Worm (Caenorhabditis elegans) whole organism, midembryonic: ENCODE data around the gene B0454.6.
"Not testable (repeated sequence)": the region's sequence is repeated elsewhere in the genome, so short reads cannot be mapped to it uniquely, and the experiment has no call there.

Experiments
- T22C8.4 ChIP-seq: fragments of 200-800 bp; sonication (Bioruptor generic); IDR thresholded peaks from 2 replicates; pipeline ENCODE4 v1.3.6; 2022; ENCODE audit warnings: missing genetic modification characterization, missing compliant biosample characterization
- cog-1 ChIP-seq: sonication (generic microtip); optimal IDR thresholded peaks from 2 replicates; lab custom pipeline; 2016; ENCODE audit warnings: missing genetic modification characterization, missing compliant biosample characterization
- flt-1 ChIP-seq: fragments of 200-800 bp; sonication (Bioruptor generic); IDR thresholded peaks from 2 replicates; pipeline ENCODE4 v1.3.6; 2022; ENCODE audit warnings: missing genetic modification characterization, missing compliant biosample characterization
- klf-2 ChIP-seq: fragments of 200-800 bp; sonication (Bioruptor generic); conservative IDR thresholded peaks from 2 replicates; pipeline ENCODE4 v1.3.6; 2022; ENCODE audit warnings: missing genetic modification reagents, missing genetic modification characterization, missing compliant biosample characterization
- med-1 ChIP-seq: sonication (generic microtip); optimal IDR thresholded peaks from 2 replicates; lab custom pipeline; 2017; ENCODE audit warnings: missing genetic modification characterization, mild to moderate bottlenecking, missing compliant biosample characterization, antibody characterized with exemption, missing genetic modification reagents; ENCODE audit not compliant: insufficient read depth
- ref-1 ChIP-seq: fragments of 200-800 bp; sonication (Bioruptor generic); conservative IDR thresholded peaks from 2 replicates; pipeline ENCODE4 v1.3.6; 2022; ENCODE audit warnings: missing genetic modification reagents, missing genetic modification characterization, missing compliant biosample characterization
- tab-1 ChIP-seq: fragments of 200-800 bp; sonication (Bioruptor generic); IDR thresholded peaks from 2 replicates; pipeline ENCODE4 v1.3.6; 2022; ENCODE audit warnings: missing genetic modification characterization, missing compliant biosample characterization
- ztf-23 ChIP-seq: fragments of 200-800 bp; sonication (Bioruptor generic); IDR thresholded peaks from 2 replicates; pipeline ENCODE4 v1.3.6; 2022; ENCODE audit warnings: missing genetic modification reagents, missing genetic modification characterization, missing compliant biosample characterization
- ztf-29 ChIP-seq: fragments of 200-800 bp; sonication (Bioruptor generic); IDR thresholded peaks from 2 replicates; pipeline ENCODE4 v1.3.6; 2022; ENCODE audit warnings: missing genetic modification reagents, missing genetic modification characterization, missing compliant biosample characterization

The B0454.6 gene

ce11 chrII:3032480-3032879, at the start of gene B0454.6:
Gene B0454.6 (plus strand): TSS chrII:3032780.
- TF ChIP-seq klf-2 (GFP tag; lab: Robert Waterston, UW); ztf-23 (GFP tag; lab: Robert Waterston, UW); cog-1 (tag; lab: Kevin White, UChicago): not testable (repeated sequence)

ce11 chrII:2984383-2984782, 48.2 kb upstream of the B0454.6 start:
- no peak for TF ChIP-seq tab-1 (GFP tag; lab: Robert Waterston, UW)
- TF ChIP-seq cog-1 (tag; lab: Kevin White, UChicago) = no peak
- no peak for TF ChIP-seq flt-1 (GFP tag; lab: Robert Waterston, UW)
- no peak for TF ChIP-seq T22C8.4 (GFP tag; lab: Robert Waterston, UW)
- TF ChIP-seq ztf-23 (GFP tag; lab: Robert Waterston, UW) = no peak
- no peak for TF ChIP-seq med-1
- no peak for TF ChIP-seq ztf-29 (GFP tag; lab: Robert Waterston, UW)
- no peak for TF ChIP-seq ref-1
- TF ChIP-seq klf-2 (GFP tag; lab: Robert Waterston, UW) = no peak

DNA sequence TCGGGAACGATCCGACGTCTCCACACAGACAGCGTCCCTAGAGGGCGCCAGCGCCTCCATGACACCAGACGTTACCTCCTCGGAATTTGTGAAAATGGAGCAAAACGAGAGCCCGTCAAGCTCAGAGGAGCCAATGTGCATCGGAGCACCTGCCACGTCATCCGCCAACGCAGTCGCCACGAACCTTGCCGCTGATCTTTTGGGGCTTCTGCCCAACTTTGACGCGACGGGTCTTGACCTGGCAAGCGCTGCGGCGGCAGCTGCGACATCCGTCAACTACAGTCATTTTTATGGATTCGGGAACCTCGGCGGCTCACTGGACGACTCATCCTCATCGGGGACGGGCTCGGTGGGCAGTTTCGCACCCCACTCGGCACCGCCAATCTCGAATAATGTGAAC, 47.1 kb upstream of the B0454.6 start:
- no peak for TF ChIP-seq flt-1 (GFP tag; lab: Robert Waterston, UW)
- 0 out of 2 replicates have a peak, but pooled peaks have one; percentile 58 for TF ChIP-seq tab-1 (GFP tag; lab: Robert Waterston, UW)

DNA sequence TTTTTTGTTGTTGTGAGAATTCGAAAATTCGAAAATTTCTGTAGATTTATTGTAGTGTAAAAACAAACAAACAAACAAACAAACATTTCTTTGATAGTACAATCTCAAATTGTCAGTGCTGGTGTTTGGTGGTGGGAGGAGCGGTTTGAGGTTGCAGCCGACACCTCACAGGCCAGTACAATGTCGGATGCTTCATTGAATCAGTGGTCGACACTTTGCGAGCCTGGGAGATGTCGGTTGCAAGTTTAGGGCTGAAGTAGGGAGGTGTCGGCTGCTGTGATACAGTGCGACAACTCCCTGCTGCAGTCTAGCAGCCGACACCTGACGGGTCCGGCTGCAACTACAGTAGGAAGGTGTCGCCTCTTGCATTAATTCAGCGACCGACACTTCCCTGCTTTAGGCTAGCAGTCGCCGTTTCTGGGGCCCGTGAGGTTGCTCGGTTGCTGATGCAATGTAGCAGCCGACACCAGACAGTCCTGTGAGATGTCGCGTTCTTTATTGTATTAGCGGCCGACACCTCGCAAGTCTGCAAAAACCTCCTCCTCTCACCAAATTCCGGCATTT, 46.6 kb upstream of the B0454.6 start:
- TF ChIP-seq ztf-29 (GFP tag; lab: Robert Waterston, UW) (no peak), T22C8.4 (GFP tag; lab: Robert Waterston, UW) (no peak), med-1 (no peak), ref-1 (no peak), cog-1 (tag; lab: Kevin White, UChicago) (no peak), ztf-23 (GFP tag; lab: Robert Waterston, UW) (no peak), tab-1 (GFP tag; lab: Robert Waterston, UW) (no peak), klf-2 (GFP tag; lab: Robert Waterston, UW) (no peak), flt-1 (GFP tag; lab: Robert Waterston, UW) (no peak)

- TF ChIP-seq cog-1 (tag; lab: Kevin White, UChicago) (no peak), ztf-29 (GFP tag; lab: Robert Waterston, UW) (no peak), ref-1 (no peak), flt-1 (GFP tag; lab: Robert Waterston, UW) (no peak), klf-2 (GFP tag; lab: Robert Waterston, UW) (0 out of 2 replicates have a peak, but pooled peaks have one; percentile 12)
Measured at ce11 chrII:2987122-2987556, 45.4 kb upstream of the B0454.6 start.

ce11 chrII:2987854-2988350, 44.7 kb upstream of the B0454.6 start, which contains the start of gene lido-7:
Gene lido-7 (plus strand): TSS chrII:2988300.
- TF ChIP-seq ztf-23 (GFP tag; lab: Robert Waterston, UW) = peak; percentile 59; the same call in 1 of the 2 replicates
- no peak for TF ChIP-seq ref-1

ce11 chrII:2990089-2990488, 42.5 kb upstream of the B0454.6 start:
- TF ChIP-seq flt-1 (GFP tag; lab: Robert Waterston, UW) = no peak
- no peak for TF ChIP-seq T22C8.4 (GFP tag; lab: Robert Waterston, UW)
- TF ChIP-seq ref-1 = no peak
- TF ChIP-seq cog-1 (tag; lab: Kevin White, UChicago) = no peak
- no peak for TF ChIP-seq ztf-23 (GFP tag; lab: Robert Waterston, UW)
- no peak for TF ChIP-seq klf-2 (GFP tag; lab: Robert Waterston, UW)
- TF ChIP-seq ztf-29 (GFP tag; lab: Robert Waterston, UW) = no peak
- TF ChIP-seq tab-1 (GFP tag; lab: Robert Waterston, UW) = no peak
- no peak for TF ChIP-seq med-1

DNA sequence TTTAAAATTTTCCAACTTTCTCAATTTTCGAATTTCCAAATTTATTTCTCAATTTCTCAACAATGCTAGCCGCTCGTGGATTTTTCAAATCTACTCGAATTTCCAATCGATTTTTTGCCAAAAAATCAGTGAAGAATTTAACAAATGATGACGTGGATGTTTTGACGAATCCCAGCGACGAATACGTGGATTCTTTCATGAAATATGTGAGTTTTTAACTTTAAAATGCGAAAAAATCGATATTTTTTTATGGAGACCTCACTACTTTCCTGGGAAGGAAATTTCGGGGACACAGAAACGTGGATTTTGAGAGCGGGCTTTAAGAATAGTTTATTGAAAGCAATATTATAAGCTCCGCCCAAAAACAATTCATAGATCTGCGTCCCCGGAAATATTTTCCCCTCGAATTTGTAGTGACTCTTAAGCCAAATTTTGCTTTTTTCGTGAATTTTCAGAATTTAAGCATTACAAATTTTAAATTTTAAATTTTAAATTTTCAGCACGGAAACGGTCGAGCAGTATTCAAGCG, 41.0 kb upstream of the B0454.6 start, which contains the start of gene K08A2.2:
TSS of gene K08A2.2 (plus strand) at position 51 of the 529 bp plus-strand sequence.
- no peak for TF ChIP-seq flt-1 (GFP tag; lab: Robert Waterston, UW)
- TF ChIP-seq ztf-29 (GFP tag; lab: Robert Waterston, UW) = no peak
- no peak for TF ChIP-seq ztf-23 (GFP tag; lab: Robert Waterston, UW)

- TF ChIP-seq flt-1 (GFP tag; lab: Robert Waterston, UW) = no peak
- TF ChIP-seq T22C8.4 (GFP tag; lab: Robert Waterston, UW) = no peak
- TF ChIP-seq klf-2 (GFP tag; lab: Robert Waterston, UW) = no peak
- no peak for TF ChIP-seq med-1
- TF ChIP-seq cog-1 (tag; lab: Kevin White, UChicago) = no peak
- no peak for TF ChIP-seq ref-1
- TF ChIP-seq tab-1 (GFP tag; lab: Robert Waterston, UW) = no peak
- no peak for TF ChIP-seq ztf-23 (GFP tag; lab: Robert Waterston, UW)
- no peak for TF ChIP-seq ztf-29 (GFP tag; lab: Robert Waterston, UW)
Measured at ce11 chrII:2992300-2992699, 40.3 kb upstream of the B0454.6 start.

DNA sequence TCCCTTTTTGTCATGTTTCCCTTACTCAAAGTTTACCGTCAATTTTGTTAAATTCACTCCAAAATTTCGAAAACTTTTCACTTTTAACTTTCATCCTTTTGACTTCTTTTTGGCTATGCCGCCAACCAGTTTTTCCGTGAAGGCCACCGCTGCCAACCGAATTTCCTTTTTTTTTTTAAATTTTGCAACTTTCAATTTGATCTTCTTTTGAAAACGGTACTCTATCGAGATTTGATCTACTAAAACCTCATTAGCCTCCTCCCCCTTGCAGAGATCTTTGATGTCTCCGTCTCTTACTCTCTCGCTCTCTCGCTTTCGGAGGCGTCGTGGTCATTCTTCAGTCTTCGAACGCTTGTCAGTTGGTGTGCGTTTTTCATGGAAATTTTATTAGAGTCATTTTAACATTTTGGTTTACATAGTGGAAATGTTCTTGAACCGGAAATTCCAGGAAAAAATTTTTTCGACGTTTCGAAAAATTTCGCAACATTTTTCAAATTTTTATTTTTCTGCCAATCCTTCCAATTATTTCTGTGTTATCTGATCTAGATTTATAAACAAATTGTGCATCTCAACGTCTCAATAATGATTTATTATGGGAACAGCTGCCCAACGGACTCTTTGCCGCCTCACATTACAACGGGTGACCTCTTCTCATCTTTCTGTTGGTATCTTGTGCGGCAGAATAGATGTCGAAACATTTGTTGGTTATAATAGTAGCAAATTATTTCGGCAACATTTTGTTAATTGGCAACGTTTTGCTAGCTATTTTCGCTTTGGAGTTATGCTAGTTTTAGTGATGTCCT, 37.8 kb upstream of the B0454.6 start:
- TF ChIP-seq ref-1 (no peak), klf-2 (GFP tag; lab: Robert Waterston, UW) (no peak), cog-1 (tag; lab: Kevin White, UChicago) (peak; percentile 26), flt-1 (GFP tag; lab: Robert Waterston, UW) (0 out of 2 replicates have a peak, but pooled peaks have one; percentile 9), ztf-23 (GFP tag; lab: Robert Waterston, UW) (no peak)
